Worm (Caenorhabditis elegans) whole organism, mixed stage, embryonic: ENCODE measurements around the gene Y105C5A.9.
"Not testable (repeated sequence)": the region's sequence is repeated elsewhere in the genome, so short reads cannot be mapped to it uniquely, and the experiment has no call there.

Experiments
- blmp-1 ChIP-seq: fragments of 150-350 bp; optimal IDR thresholded peaks from 2 replicates; lab custom pipeline; 2014; ENCODE audit warnings: missing biosample characterization, missing genetic modification characterization
- ceh-39 ChIP-seq: fragments of 150-350 bp; optimal IDR thresholded peaks from 2 replicates; lab custom pipeline; 2014; ENCODE audit warnings: missing biosample characterization, missing genetic modification characterization
- ces-1 ChIP-seq: fragments of 150-350 bp; optimal IDR thresholded peaks from 2 replicates; lab custom pipeline; 2014; ENCODE audit warnings: missing biosample characterization, missing genetic modification reagents, missing genetic modification characterization
- elt-1 ChIP-seq: sonication (generic microtip); optimal IDR thresholded peaks from 2 replicates; lab custom pipeline; 2017; ENCODE audit warnings: missing genetic modification characterization, mild to moderate bottlenecking, missing compliant biosample characterization, antibody characterized with exemption, moderate library complexity, borderline replicate concordance; ENCODE audit not compliant: insufficient read depth
- lin-13 ChIP-seq: fragments of 150-350 bp; optimal IDR thresholded peaks from 2 replicates; lab custom pipeline; 2014; ENCODE audit warnings: missing biosample characterization, missing genetic modification characterization
- lsy-2 ChIP-seq: fragments of 150-350 bp; optimal IDR thresholded peaks from 2 replicates; lab custom pipeline; 2014; ENCODE audit warnings: missing biosample characterization, missing genetic modification characterization
- mep-1 ChIP-seq: fragments of 150-350 bp; optimal IDR thresholded peaks from 2 replicates; lab custom pipeline; 2017; ENCODE audit warnings: missing biosample characterization, missing genetic modification reagents, missing genetic modification characterization, inconsistent platforms
- nhr-237 ChIP-seq: fragments of 150-350 bp; optimal IDR thresholded peaks from 2 replicates; lab custom pipeline; 2014; ENCODE audit warnings: missing biosample characterization, missing genetic modification characterization

DNA sequence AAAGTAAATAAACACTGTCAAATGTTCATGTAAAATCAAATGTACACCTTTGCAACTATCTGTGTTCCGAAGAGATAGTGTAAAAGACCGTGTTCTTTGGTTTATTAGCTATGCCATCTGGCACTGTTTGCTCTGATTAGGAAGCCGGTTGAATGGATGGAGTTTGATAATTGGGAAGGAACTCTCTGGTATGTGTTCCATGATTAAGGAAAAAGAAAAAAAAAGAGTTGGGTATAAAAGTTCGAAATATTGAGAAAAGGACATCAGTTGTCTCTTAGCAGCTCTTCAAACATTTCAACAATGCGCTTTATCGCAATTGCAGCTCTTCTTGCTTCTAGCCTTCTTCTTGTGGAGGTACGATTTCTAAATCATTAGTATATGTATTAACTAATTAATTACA lies 40.9 kb upstream of the Y105C5A.9 start, which contains the start of gene abu-5:
- not testable (repeated sequence) for TF ChIP-seq mep-1 (tag; lab: Kevin White, UChicago); blmp-1 (tag; lab: Kevin White, UChicago); nhr-237; lsy-2 (tag; lab: Kevin White, UChicago); elt-1 (tag; lab: Kevin White, UChicago); lin-13; ces-1 (GFP tag; lab: Kevin White, UChicago); ceh-39 (tag; lab: Kevin White, UChicago)
